Worm (Caenorhabditis elegans) whole organism, L3 larva: ENCODE measurements around the gene spo-11.

Experiments used
- ZK546.5 ChIP-seq: sonication (generic microtip); optimal IDR thresholded peaks from 2 replicates; lab custom pipeline; 2017; ENCODE audit warnings: missing biosample characterization, missing genetic modification characterization
- aly-2 ChIP-seq: fragments of 150-350 bp; optimal IDR thresholded peaks from 2 replicates; lab custom pipeline; 2014; ENCODE audit warnings: missing biosample characterization, missing genetic modification characterization
- ceh-9 ChIP-seq: sonication (generic microtip); optimal IDR thresholded peaks from 2 replicates; lab custom pipeline; 2018; ENCODE audit warnings: missing biosample characterization, missing genetic modification characterization
- nhr-237 ChIP-seq: fragments of 150-350 bp; optimal IDR thresholded peaks from 2 replicates; lab custom pipeline; 2014; ENCODE audit warnings: missing biosample characterization, missing genetic modification characterization
- nhr-28 ChIP-seq: fragments of 150-350 bp; optimal IDR thresholded peaks from 2 replicates; lab custom pipeline; 2014; ENCODE audit warnings: missing biosample characterization, missing genetic modification characterization
- nhr-67 ChIP-seq: fragments of 150-350 bp; optimal IDR thresholded peaks from 2 replicates; lab custom pipeline; 2014; ENCODE audit warnings: missing biosample characterization, missing genetic modification characterization
- pha-4 ChIP-seq: fragments of 150-350 bp; optimal IDR thresholded peaks from 2 replicates; lab custom pipeline; 2014; ENCODE audit warnings: missing biosample characterization, missing genetic modification reagents, missing genetic modification characterization
- pqm-1 ChIP-seq: fragments of 150-350 bp; optimal IDR thresholded peaks from 2 replicates; lab custom pipeline; 2017; ENCODE audit warnings: missing biosample characterization, missing genetic modification characterization, inconsistent platforms
- unc-39 ChIP-seq: sonication (generic microtip); optimal IDR thresholded peaks from 4 replicates; lab custom pipeline; 2017; ENCODE audit warnings: missing biosample characterization, missing genetic modification characterization
- zag-1 ChIP-seq: fragments of 150-350 bp; optimal IDR thresholded peaks from 2 replicates; lab custom pipeline; 2014; ENCODE audit warnings: missing biosample characterization, missing genetic modification characterization
- ztf-11 ChIP-seq: fragments of 150-350 bp; optimal IDR thresholded peaks from 2 replicates; lab custom pipeline; 2014; ENCODE audit warnings: missing biosample characterization, missing genetic modification characterization

- TF ChIP-seq ceh-9 (tag; lab: Kevin White, UChicago), result no peak
- TF ChIP-seq ZK546.5, result no peak
- no peak for TF ChIP-seq nhr-237 (tag; lab: Kevin White, UChicago)
- TF ChIP-seq ztf-11 (tag; lab: Kevin White, UChicago), result no peak
- no peak for TF ChIP-seq aly-2
- no peak for TF ChIP-seq nhr-28 (tag; lab: Kevin White, UChicago)
- no peak for TF ChIP-seq unc-39 (tag; lab: Kevin White, UChicago)
- peak; percentile 38 for TF ChIP-seq pha-4 (tag; lab: Kevin White, UChicago)
- no peak for TF ChIP-seq nhr-67 (tag; lab: Kevin White, UChicago)
- TF ChIP-seq pqm-1 (tag; lab: Kevin White, UChicago), result no peak
- no peak for TF ChIP-seq zag-1
Measured at ce11 chrIV:11125200-11125599, 538 bp upstream of the spo-11 start.
